Worm (Caenorhabditis elegans) whole organism, L2 larva: ENCODE measurements around the gene F35H10.6.

ENCODE experiments used
- R02D3.7 ChIP-seq: fragments of 150-350 bp; optimal IDR thresholded peaks from 2 replicates; lab custom pipeline; 2014; ENCODE audit warnings: missing biosample characterization, missing genetic modification characterization
- alr-1 ChIP-seq: fragments of 150-350 bp; optimal IDR thresholded peaks from 2 replicates; lab custom pipeline; 2014; ENCODE audit warnings: missing biosample characterization, missing genetic modification characterization
- ama-1 ChIP-seq: fragments of 150-350 bp; optimal IDR thresholded peaks from 2 replicates; lab custom pipeline; 2018; ENCODE audit warnings: inconsistent platforms
- ceh-16 ChIP-seq: fragments of 150-350 bp; optimal IDR thresholded peaks from 2 replicates; lab custom pipeline; 2014; ENCODE audit warnings: missing biosample characterization, missing genetic modification characterization
- elt-3 ChIP-seq: sonication (generic microtip); optimal IDR thresholded peaks from 2 replicates; lab custom pipeline; 2017; ENCODE audit warnings: missing biosample characterization, missing genetic modification characterization
- lin-11 ChIP-seq: fragments of 150-350 bp; sonication (generic microtip); optimal IDR thresholded peaks from 2 replicates; lab custom pipeline; 2014; ENCODE audit warnings: missing biosample characterization, missing genetic modification characterization, inconsistent platforms, mixed read lengths
- mdl-1 ChIP-seq, 2 experiments: fragments of 150-350 bp in 1 of 2; sonication (generic microtip) in 1 of 2; optimal IDR thresholded peaks; 2 replicates each; lab custom pipeline; 2017; ENCODE audit warnings: missing biosample characterization in 2 of 2, missing genetic modification characterization in 2 of 2
- nhr-11 ChIP-seq: fragments of 150-350 bp; optimal IDR thresholded peaks from 2 replicates; lab custom pipeline; 2014; ENCODE audit warnings: missing biosample characterization, missing genetic modification characterization
- nhr-237 ChIP-seq: fragments of 150-350 bp; optimal IDR thresholded peaks from 2 replicates; lab custom pipeline; 2014; ENCODE audit warnings: missing biosample characterization, missing genetic modification characterization
- nhr-77 ChIP-seq: fragments of 150-350 bp; optimal IDR thresholded peaks from 2 replicates; lab custom pipeline; 2014; ENCODE audit warnings: missing biosample characterization, missing genetic modification characterization
- skn-1 ChIP-seq: sonication (generic microtip); optimal IDR thresholded peaks from 2 replicates; lab custom pipeline; 2017; ENCODE audit warnings: missing biosample characterization, missing genetic modification characterization
- snpc-4 ChIP-seq: fragments of 150-350 bp; optimal IDR thresholded peaks from 2 replicates; lab custom pipeline; 2014; ENCODE audit warnings: missing biosample characterization, missing genetic modification characterization

DNA sequence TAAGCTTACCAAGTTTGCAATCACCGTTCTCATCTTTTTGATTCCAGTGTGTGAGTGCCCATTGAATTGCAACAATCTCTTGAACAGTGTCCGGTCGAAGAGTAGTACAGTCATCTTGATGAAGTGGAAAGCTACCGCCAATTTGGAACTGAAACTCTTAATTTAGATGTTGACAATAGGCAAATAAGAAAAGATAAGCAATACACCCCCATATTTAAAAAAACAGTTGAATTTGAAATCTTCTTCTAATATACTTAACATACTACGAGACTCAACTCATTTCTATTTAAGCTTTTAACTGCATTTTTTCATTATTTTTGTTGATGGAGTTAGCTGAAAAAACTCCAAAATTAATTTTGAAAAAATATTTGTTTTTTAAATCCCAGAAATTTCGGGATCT, 12.4 kb downstream of the F35H10.6 start:
- TF ChIP-seq elt-3 (tag; lab: Kevin White, UChicago), result no peak
- no peak for TF ChIP-seq ceh-16
- no peak for TF ChIP-seq R02D3.7
- TF ChIP-seq lin-11 (tag; lab: Kevin White, UChicago), result no peak
- no peak for TF ChIP-seq nhr-77 (tag; lab: Kevin White, UChicago)
- no peak for TF ChIP-seq mdl-1 (tag; optimal IDR thresholded peaks at IDR 0.05; lab: Kevin White, UChicago)
- no peak for TF ChIP-seq nhr-237 (tag; lab: Kevin White, UChicago)
- no peak for TF ChIP-seq nhr-11
- TF ChIP-seq alr-1, result no peak
- no peak for TF ChIP-seq snpc-4 (tag; lab: Kevin White, UChicago)
- TF ChIP-seq skn-1 (tag; lab: Kevin White, UChicago), result no peak
- no peak for TF ChIP-seq ama-1
